Fruit fly (Drosophila melanogaster): ENCODE data around the gene DopEcR.

The DopEcR gene

DNA sequence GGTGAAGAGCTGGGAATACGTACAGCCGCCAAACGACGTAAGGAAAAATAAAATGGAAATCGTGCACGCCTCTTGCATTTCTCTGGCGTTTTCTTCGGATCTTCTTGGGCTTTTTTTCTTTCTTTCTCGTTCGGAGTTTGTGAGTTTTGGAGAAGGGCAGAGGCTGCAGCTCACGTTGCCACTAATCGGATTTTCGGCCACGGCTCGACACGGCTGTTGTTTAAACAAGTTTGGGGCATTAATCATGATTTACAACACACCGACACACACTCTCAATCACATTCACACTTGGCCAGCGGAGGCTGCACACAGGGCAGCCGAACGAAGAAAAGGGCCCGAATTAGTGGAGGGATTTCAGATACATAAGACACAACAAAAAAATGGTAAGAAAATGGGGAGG, 16.2 kb upstream of the DopEcR start:
- no peak for TF ChIP-seq EcR (GFP tag; optimal IDR thresholded peaks at IDR 0.05)
- TF ChIP-seq usp (GFP tag; optimal IDR thresholded peaks at IDR 0.05) = no peak
- no peak for TF ChIP-seq pan (optimal IDR thresholded peaks at IDR 0.05)
- TF ChIP-seq Dll (optimal IDR thresholded peaks at IDR 0.05) = no peak
- no peak for TF ChIP-seq CG8478 (optimal IDR thresholded peaks at IDR 0.05)
- TF ChIP-seq psq (optimal IDR thresholded peaks at IDR 0.05) = no peak

DNA sequence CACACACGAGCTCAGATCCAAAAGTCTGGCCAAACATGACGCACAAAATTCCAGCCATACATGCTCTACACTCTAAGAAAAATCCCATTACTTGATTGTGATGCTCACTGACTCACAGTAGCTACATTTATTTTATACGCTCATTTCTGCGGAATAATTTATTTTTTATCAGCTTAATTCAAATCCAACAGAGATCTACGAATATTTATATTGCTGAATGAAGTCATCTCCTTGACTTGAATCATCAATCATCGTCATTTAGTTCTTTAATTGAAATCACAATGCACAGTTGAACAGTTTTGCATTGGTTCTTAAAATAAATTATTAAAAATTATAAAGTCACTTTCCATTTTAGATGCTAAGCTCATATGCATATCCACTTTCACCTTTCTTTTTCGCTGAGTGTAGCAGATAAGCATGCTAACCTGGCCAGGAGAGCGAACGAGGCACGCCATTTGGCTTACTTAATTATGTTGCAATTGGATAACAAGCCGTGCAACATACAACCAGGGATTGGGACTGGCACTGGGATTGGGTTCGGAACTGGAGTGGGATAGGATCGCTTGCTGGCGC, 15.4 kb upstream of the DopEcR start:
- TF ChIP-seq EcR (GFP tag; optimal IDR thresholded peaks at IDR 0.05) = no peak
- no peak for TF ChIP-seq usp (GFP tag; optimal IDR thresholded peaks at IDR 0.05)
- no peak for TF ChIP-seq CG8478 (optimal IDR thresholded peaks at IDR 0.05)
- TF ChIP-seq Dll (optimal IDR thresholded peaks at IDR 0.05) = no peak
- TF ChIP-seq psq (optimal IDR thresholded peaks at IDR 0.05) = no peak
- no peak for TF ChIP-seq pan (optimal IDR thresholded peaks at IDR 0.05)

DNA sequence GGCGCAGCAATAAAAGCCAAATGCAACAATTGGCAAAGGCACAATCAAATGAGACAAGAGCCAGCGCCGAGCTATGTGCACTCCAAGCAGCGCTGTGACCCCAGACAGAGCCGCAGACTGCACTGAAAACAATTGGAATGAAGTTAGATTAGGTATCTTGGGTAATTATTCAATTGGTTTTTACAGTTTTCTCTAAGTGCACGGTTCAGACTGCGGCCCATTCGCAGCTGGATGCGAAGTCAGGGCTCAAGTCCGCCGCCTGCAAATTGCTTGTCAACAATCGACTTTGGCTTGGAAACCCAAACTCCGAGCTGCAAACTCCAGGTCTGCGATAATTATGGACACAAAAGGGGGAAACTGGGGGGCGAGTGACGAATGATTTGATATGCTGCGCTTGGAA, 13.5 kb upstream of the DopEcR start:
- TF ChIP-seq usp (GFP tag; optimal IDR thresholded peaks at IDR 0.05) = no peak
- no peak for TF ChIP-seq pan (optimal IDR thresholded peaks at IDR 0.05)
- TF ChIP-seq EcR (GFP tag; optimal IDR thresholded peaks at IDR 0.05) = peak in 1 of 2 experiments; percentile 55
- no peak for TF ChIP-seq Dll (optimal IDR thresholded peaks at IDR 0.05)
- no peak for TF ChIP-seq psq (optimal IDR thresholded peaks at IDR 0.05)

DNA sequence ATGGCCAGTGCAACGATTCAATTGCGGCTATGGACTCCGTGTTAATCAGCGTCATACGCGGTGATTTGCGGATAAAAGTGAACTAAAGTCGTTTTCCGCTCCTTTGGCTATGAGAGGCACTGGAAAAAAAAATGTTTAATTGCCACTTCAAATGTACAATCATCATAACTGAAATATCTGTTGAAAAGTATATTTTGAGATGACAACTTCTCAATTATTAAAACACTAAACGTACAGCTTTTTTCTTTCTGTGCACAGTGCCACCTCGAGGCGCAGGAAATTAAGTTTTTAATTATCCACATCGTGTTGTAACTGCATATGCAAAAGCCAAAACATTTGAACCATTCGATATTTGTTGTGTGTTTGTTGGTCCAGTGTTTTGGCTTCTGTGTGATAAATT, 12.7 kb upstream of the DopEcR start:
- TF ChIP-seq CG8478 (optimal IDR thresholded peaks at IDR 0.05) (no peak), psq (optimal IDR thresholded peaks at IDR 0.05) (no peak), EcR (GFP tag; optimal IDR thresholded peaks at IDR 0.05) (no peak), usp (GFP tag; optimal IDR thresholded peaks at IDR 0.05) (no peak), pan (optimal IDR thresholded peaks at IDR 0.05) (no peak), Dll (optimal IDR thresholded peaks at IDR 0.05) (no peak)

DNA sequence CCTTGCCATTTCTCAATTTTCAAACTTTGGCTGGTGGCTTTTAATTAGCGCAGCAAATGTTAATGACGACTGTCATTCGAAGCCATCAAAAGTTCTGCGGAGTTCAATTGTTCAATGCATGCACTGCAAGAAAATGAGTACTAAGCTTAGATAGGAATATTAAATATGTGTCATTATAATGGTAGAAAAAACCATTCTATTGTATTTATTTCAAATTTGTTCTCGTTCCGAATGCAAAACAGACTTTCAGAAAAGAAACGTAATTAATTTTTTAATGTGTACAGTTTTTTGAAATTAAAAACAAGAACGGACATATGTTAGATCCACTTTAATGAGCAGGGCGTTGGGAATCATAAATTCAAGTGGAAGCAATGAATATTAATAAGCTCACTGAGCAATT, 8.9 kb upstream of the DopEcR start:
- TF ChIP-seq pan (optimal IDR thresholded peaks at IDR 0.05) = no peak

DNA sequence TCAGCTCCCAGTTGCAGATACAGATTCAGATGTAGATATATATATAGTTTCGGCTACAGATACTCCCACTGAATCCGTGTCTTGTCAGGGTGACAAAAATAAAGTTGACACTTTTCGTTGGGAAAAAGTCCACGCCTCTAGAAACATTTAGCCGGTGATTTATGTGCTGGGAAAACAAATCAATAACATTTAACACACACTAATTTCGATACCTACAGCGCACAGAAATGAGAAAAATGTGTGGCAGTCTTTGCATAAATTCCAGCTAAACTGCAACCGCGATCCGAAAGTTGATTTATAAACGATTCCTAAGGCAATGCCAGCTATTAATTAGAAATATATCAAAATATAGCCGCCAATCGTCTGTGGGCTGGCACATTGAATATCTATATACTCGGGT, 8.0 kb upstream of the DopEcR start:
- TF ChIP-seq pan (optimal IDR thresholded peaks at IDR 0.05) (no peak), Dll (optimal IDR thresholded peaks at IDR 0.05) (no peak), psq (optimal IDR thresholded peaks at IDR 0.05) (no peak), usp (GFP tag; optimal IDR thresholded peaks at IDR 0.05) (no peak), CG8478 (optimal IDR thresholded peaks at IDR 0.05) (no peak), EcR (GFP tag; optimal IDR thresholded peaks at IDR 0.05) (no peak)

DNA sequence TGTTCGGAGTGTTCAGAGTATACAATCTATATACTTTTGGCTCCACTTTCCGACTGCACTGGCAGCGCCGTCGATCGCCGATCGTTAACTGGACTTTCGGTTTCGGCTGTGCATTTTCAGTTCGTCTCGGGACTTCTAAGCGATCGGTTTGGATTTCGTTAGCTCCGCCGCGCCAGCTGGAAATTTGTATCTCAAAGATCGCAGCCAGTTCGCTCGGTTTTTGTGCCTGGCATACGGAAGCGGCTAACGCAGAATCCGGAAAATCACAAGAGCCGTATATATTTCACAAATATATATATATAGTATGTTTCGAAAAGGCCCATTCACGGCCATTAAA, 4.1 kb upstream of the DopEcR start, which contains the start of gene slow:
TSS of gene slow (plus strand) at position 117 of the 337 bp plus-strand sequence.
- no peak for TF ChIP-seq CG8478 (optimal IDR thresholded peaks at IDR 0.05)
- TF ChIP-seq EcR (GFP tag; optimal IDR thresholded peaks at IDR 0.05) = no peak
- TF ChIP-seq Dll (optimal IDR thresholded peaks at IDR 0.05) = no peak
- TF ChIP-seq pan (optimal IDR thresholded peaks at IDR 0.05) = no peak
- no peak for TF ChIP-seq usp (GFP tag; optimal IDR thresholded peaks at IDR 0.05)
- no peak for TF ChIP-seq psq (optimal IDR thresholded peaks at IDR 0.05)

DNA sequence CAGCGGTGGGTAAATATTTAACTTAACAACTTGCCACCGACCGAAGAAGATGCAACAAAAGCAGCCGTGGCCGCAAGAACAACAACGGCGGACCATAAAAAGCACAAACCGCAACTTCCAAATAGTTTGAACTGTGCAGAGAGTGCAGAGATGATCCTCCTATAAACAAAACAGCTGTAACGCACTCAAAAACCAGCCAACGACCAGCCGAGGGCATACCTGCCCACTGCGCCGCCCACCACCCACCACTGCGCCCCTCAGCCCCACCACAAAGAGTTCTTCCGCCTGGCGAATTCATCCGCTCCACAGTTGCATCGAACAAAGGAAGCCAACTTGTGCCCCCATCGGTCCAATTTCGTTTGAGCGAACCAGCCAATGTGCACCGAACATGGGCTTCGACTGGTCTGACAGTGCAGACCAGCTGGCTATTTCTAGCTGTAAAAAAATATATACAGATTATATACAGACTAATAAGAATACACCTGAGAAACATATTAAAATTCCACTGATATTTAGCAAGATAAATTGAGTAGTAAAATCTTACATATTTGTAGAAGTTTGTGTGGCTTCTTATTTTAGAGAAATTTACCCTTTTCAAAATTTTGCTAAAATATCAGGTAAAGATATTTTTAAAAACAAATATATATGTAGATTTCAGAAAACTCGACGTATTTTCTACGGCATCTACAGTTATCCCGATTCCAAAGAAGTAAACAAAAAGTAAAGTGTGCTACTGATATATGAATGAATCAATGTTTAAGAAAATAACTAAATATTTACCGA, 3.5 kb upstream of the DopEcR start:
- no peak for TF ChIP-seq CG8478 (optimal IDR thresholded peaks at IDR 0.05)
- no peak for TF ChIP-seq psq (optimal IDR thresholded peaks at IDR 0.05)
- TF ChIP-seq Dll (optimal IDR thresholded peaks at IDR 0.05) = no peak
- no peak for TF ChIP-seq pan (optimal IDR thresholded peaks at IDR 0.05)
- no peak for TF ChIP-seq EcR (GFP tag; optimal IDR thresholded peaks at IDR 0.05)
- no peak for TF ChIP-seq usp (GFP tag; optimal IDR thresholded peaks at IDR 0.05)

DNA sequence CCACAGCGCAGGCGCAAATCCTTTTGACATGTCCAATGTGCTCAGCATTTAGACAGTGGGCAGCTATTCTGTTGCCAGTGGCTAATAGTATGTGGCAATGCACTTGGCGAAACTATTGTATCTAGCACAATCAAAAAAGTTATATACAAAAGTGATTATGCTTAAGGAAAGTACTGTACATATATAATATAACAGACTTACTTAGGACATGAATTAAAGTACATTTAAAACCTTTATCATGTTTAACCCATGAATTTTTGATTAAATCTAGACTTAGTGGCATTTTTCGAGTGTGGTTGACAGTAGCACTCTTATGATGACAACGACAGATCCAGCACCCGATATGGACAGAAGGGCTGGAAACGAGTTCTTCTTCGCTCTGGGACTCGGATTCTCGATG, 2.9 kb upstream of the DopEcR start:
- TF ChIP-seq pan (optimal IDR thresholded peaks at IDR 0.05) (no peak), usp (GFP tag; optimal IDR thresholded peaks at IDR 0.05) (no peak), Dll (optimal IDR thresholded peaks at IDR 0.05) (no peak), EcR (GFP tag; optimal IDR thresholded peaks at IDR 0.05) (no peak), psq (optimal IDR thresholded peaks at IDR 0.05) (no peak), CG8478 (optimal IDR thresholded peaks at IDR 0.05) (no peak)

DNA sequence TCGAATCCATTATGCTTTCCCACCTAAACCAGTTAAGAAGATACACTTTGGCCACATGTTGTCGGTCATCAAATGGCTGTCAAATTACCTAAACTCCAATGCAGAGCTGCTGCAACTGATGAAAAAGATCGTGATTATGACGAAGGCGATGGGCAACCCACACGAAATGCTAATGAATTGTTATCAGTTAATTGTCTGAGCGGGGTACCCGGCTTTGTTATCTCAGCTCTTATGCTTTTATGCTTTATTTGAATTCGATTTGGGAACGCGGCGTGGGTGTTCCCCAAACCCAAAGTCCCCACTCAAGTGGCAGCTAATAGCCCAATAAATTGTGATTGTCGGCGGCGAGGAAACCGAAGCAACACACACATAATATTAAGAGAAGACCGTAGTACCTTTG, 2.4 kb upstream of the DopEcR start:
- TF ChIP-seq EcR (GFP tag; optimal IDR thresholded peaks at IDR 0.05) (no peak), pan (optimal IDR thresholded peaks at IDR 0.05) (no peak), Dll (optimal IDR thresholded peaks at IDR 0.05) (no peak), usp (GFP tag; optimal IDR thresholded peaks at IDR 0.05) (no peak)

DNA sequence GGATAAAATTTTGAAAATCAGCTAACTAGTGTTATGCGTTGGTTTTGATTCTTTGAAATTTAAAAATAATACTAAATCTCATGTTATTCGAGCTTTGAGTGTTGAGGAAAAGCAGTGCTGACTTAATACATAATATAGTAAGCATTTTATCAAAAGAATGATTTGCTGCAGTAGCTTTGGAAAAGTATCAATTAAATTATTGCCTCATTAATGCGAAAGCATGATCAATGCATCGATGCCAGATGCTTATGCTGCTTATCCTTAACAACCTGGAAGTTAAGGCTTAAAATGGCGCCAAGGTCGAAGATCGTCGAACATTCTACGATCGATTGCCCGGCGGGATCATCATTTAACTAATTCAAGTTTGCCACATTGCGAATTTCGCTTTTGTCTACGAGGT, 1.3 kb upstream of the DopEcR start, which contains the start of gene CG32240:
TSS of gene CG32240 (minus strand) at position 101 of the 400 bp plus-strand sequence.
- TF ChIP-seq psq (optimal IDR thresholded peaks at IDR 0.05) = no peak
- no peak for TF ChIP-seq EcR (GFP tag; optimal IDR thresholded peaks at IDR 0.05)
- TF ChIP-seq Dll (optimal IDR thresholded peaks at IDR 0.05) = no peak
- no peak for TF ChIP-seq CG8478 (optimal IDR thresholded peaks at IDR 0.05)
- no peak for TF ChIP-seq pan (optimal IDR thresholded peaks at IDR 0.05)
- TF ChIP-seq usp (GFP tag; optimal IDR thresholded peaks at IDR 0.05) = no peak

DNA sequence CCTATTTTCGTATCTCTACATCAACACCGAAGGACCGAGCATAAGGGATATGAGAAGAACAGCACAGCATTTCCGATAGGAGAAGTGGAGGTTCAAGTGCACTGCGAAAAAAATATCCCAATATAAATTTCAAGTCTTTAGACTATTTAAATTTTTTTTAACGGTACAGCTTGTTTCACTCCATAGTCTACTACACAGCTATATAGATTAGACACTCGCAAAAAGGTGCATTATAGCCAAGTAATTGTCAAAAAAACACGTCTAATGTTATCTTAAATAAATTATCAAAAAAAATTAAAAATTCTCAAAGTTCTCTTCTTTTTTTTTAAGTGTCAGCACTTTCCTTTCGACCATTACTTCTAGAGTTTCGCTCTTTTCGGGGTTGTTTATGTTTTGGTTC, 1.3 kb downstream of the DopEcR start:
- TF ChIP-seq EcR (GFP tag; optimal IDR thresholded peaks at IDR 0.05) = no peak
- no peak for TF ChIP-seq usp (GFP tag; optimal IDR thresholded peaks at IDR 0.05)
- TF ChIP-seq psq (optimal IDR thresholded peaks at IDR 0.05) = no peak
- no peak for TF ChIP-seq pan (optimal IDR thresholded peaks at IDR 0.05)
- no peak for TF ChIP-seq Dll (optimal IDR thresholded peaks at IDR 0.05)
- no peak for TF ChIP-seq CG8478 (optimal IDR thresholded peaks at IDR 0.05)

DNA sequence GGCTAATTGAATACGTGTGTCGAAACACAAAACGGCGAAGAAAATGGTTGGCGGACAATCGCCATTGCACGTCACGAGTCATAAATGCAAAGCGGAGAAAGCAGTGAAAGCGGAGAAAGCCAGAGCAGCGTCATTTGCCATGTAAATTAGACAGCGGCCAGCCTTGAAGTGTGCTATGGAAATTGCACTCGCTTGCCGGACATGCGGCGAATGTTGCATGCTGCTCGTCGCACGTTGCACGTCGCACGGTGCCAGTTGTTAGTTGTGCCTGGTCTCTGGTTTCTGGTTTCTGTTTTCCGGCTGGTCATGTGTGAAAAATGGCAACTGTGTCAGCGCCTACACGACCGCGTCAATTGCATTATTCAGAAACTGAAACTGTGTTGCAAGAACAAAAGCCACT, 2.7 kb downstream of the DopEcR start:
- TF ChIP-seq usp (GFP tag; optimal IDR thresholded peaks at IDR 0.05) (no peak), pan (optimal IDR thresholded peaks at IDR 0.05) (no peak), CG8478 (optimal IDR thresholded peaks at IDR 0.05) (no peak), EcR (GFP tag; optimal IDR thresholded peaks at IDR 0.05) (no peak), Dll (optimal IDR thresholded peaks at IDR 0.05) (no peak), psq (optimal IDR thresholded peaks at IDR 0.05) (no peak)
